Fruit fly (Drosophila melanogaster) whole organism, adult: ENCODE results near the gene wgn.

Source experiments
- CG1620 ChIP-seq: fragments of 200-800 bp; sonication (Bioruptor generic); optimal IDR thresholded peaks from 2 replicates; lab custom pipeline; 2016; ENCODE audit warnings: missing biosample characterization, missing genetic modification characterization
- CG7045 ChIP-seq: fragments of 200-800 bp; sonication (Bioruptor generic); optimal IDR thresholded peaks from 2 replicates; lab custom pipeline; 2017; ENCODE audit warnings: missing biosample characterization, mild to moderate bottlenecking, missing genetic modification characterization
- CG7101 ChIP-seq: fragments of 200-800 bp; sonication (Bioruptor generic); optimal IDR thresholded peaks from 2 replicates; lab custom pipeline; 2018; ENCODE audit warnings: missing biosample characterization, mild to moderate bottlenecking, missing genetic modification characterization, moderate library complexity
- Crg-1 ChIP-seq: fragments of 200-800 bp; sonication (Bioruptor generic); optimal IDR thresholded peaks from 2 replicates; lab custom pipeline; 2016; ENCODE audit warnings: missing biosample characterization, missing genetic modification characterization
- bab1 ChIP-seq: fragments of 200-800 bp; sonication (Bioruptor generic); optimal IDR thresholded peaks from 3 replicates; lab custom pipeline; 2019; ENCODE audit warnings: missing biosample characterization, mild to moderate bottlenecking, missing genetic modification characterization, moderate library complexity
- cic ChIP-seq: fragments of 200-800 bp; sonication (Bioruptor generic); optimal IDR thresholded peaks from 2 replicates; lab custom pipeline; 2017; ENCODE audit warnings: missing biosample characterization, mild to moderate bottlenecking, missing genetic modification characterization, moderate library complexity
- kay ChIP-seq: fragments of 200-800 bp; sonication (Bioruptor generic); peaks from one replicate; lab custom pipeline; 2016; ENCODE audit warnings: missing biosample characterization, missing genetic modification characterization, borderline replicate concordance
- ovo ChIP-seq: fragments of 200-800 bp; sonication (Bioruptor generic); optimal IDR thresholded peaks from 2 replicates; lab custom pipeline; 2016; ENCODE audit warnings: missing biosample characterization, missing genetic modification characterization
- tj ChIP-seq: fragments of 200-800 bp; sonication (Bioruptor generic); optimal IDR thresholded peaks from 3 replicates; lab custom pipeline; 2017; ENCODE audit warnings: missing biosample characterization, mild to moderate bottlenecking, missing genetic modification characterization, moderate library complexity
- toe ChIP-seq: fragments of 200-800 bp; sonication (Bioruptor generic); optimal IDR thresholded peaks from 2 replicates; lab custom pipeline; 2016; ENCODE audit warnings: missing biosample characterization, missing genetic modification characterization

DNA sequence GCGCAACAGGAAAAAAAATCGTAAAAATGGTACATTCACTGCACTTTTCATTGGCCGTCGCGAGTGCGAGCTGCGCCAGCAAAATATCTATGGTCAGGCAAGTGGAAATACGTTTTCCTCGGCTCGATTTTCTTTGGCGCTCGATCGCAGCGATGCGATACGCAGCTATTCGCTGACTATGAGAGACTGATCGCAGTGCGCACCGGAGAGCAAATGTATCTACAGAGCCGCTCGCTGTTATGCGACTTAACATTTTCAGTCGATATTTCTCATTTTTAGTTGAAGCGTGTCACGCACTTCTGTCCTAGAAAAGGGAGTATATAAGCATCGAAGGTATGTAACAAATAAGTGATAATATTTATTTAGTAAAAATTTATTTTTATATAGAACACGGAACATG lies at the start of gene wgn:
- no peak for TF ChIP-seq CG7045 (GFP tag; lab: Kevin White, UChicago)
- no peak for TF ChIP-seq CG1620
- no peak for TF ChIP-seq cic
- peak; percentile 98 for TF ChIP-seq tj (GFP tag; lab: Kevin White, UChicago)
- TF ChIP-seq toe (GFP tag; lab: Kevin White, UChicago): no peak
- no peak for TF ChIP-seq Crg-1 (GFP tag; lab: Kevin White, UChicago)
- no peak for TF ChIP-seq bab1 (GFP tag; lab: Kevin White, UChicago)
- TF ChIP-seq CG7101 (tag; lab: Kevin White, UChicago): no peak
- TF ChIP-seq kay (GFP tag; lab: Kevin White, UChicago): no peak
- no peak for TF ChIP-seq ovo
